Worm (Caenorhabditis elegans): ENCODE results near the gene nlp-80.

DNA sequence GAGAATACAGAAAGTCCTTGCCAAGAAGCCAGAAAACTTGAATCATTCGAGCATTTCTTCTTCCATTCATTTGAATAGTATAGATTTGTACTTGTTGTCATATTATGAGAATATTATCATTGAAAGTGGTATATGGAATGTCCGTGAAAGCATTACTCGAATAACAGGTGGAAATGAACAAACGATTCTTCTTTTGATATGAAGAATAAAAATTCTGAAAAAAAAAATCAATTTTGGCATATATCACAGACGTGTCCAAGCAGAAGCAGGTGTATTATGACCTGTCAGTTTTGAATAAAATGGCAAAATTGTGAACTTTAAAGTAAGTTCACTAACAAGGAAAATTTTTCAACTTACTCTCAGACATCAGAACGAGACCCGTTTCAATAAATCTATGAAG lies 8.4 kb downstream of the nlp-80 start, which contains the start of gene srh-75:
- TF ChIP-seq snpc-4 (tag; optimal IDR thresholded peaks at IDR 0.05) (no peak), lin-13 (GFP tag; optimal IDR thresholded peaks at IDR 0.05) (no peak), nhr-23 (tag; optimal IDR thresholded peaks at IDR 0.05) (no peak)

Data from whole organism, L2 larva.